Worm (Caenorhabditis elegans): ENCODE results near the gene ddr-1.

DNA sequence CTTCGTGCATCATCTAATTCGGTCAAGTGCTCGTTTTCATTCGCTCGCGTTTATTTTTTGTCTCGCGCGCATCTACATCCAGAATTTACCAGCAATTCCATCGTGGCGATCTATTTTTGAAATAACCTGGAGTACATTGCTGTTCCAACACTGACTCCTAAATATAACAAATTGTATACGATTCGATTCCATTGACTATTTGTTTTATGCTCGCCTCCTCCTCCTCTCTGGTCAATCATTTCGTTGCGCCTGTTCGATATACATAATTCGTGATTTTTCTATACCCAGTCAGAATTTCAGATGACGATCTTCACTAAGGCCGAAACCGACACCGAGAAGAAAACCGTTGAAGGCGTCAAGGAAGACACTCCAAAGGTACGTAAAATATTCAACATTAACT lies 16.2 kb upstream of the ddr-1 start, which contains the start of gene itm-2:
- TF ChIP-seq sox-4 (tag; optimal IDR thresholded peaks at IDR 0.05) (no peak), nhr-11 (tag; optimal IDR thresholded peaks at IDR 0.05) (no peak), pag-3 (tag; optimal IDR thresholded peaks at IDR 0.05; ENCODE audit: borderline replicate concordance) (no peak), ceh-18 (tag; optimal IDR thresholded peaks at IDR 0.05) (no peak), ceh-9 (tag; optimal IDR thresholded peaks at IDR 0.05) (no peak), pha-4 (tag; optimal IDR thresholded peaks at IDR 0.05) (no peak), pat-9 (tag; optimal IDR thresholded peaks at IDR 0.05) (no peak), ama-1 (optimal IDR thresholded peaks at IDR 0.05) (no peak), ref-2 (tag; optimal IDR thresholded peaks at IDR 0.05) (no peak), pqm-1 (tag; optimal IDR thresholded peaks at IDR 0.05) (no peak)
